Worm (Caenorhabditis elegans): Measurements from ENCODE around the gene dct-8.

dct-8 gene

ce11 chrIV:3894770-3895169 is at the start of gene dct-8:
TSS of gene dct-8 (plus strand) at chrIV:3895070.
- TF ChIP-seq ceh-18 (tag; optimal IDR thresholded peaks at IDR 0.05): no peak
- no peak for TF ChIP-seq hlh-30 (tag; optimal IDR thresholded peaks at IDR 0.05; ENCODE audit: insufficient read depth)
- no peak for TF ChIP-seq madf-2 (tag; optimal IDR thresholded peaks at IDR 0.05)
- no peak for TF ChIP-seq ceh-9 (tag; optimal IDR thresholded peaks at IDR 0.05)
- no peak for TF ChIP-seq C08G9.2 (tag; optimal IDR thresholded peaks at IDR 0.05)
- TF ChIP-seq ets-4 (tag; optimal IDR thresholded peaks at IDR 0.05): no peak
- no peak for TF ChIP-seq pag-3 (tag; optimal IDR thresholded peaks at IDR 0.05; ENCODE audit: borderline replicate concordance)
- no peak for TF ChIP-seq hlh-15 (tag; optimal IDR thresholded peaks at IDR 0.05)
- no peak for TF ChIP-seq nhr-11 (tag; optimal IDR thresholded peaks at IDR 0.05)

- TF ChIP-seq elt-4 (tag; optimal IDR thresholded peaks at IDR 0.05) (peak; percentile 12), tbx-2 (tag; optimal IDR thresholded peaks at IDR 0.05) (no peak), pha-2 (tag; optimal IDR thresholded peaks at IDR 0.05) (no peak), pha-4 (tag; optimal IDR thresholded peaks at IDR 0.05) (no peak), ceh-30 (tag; optimal IDR thresholded peaks at IDR 0.05) (no peak), odd-2 (tag; optimal IDR thresholded peaks at IDR 0.05) (no peak), ceh-34 (tag; optimal IDR thresholded peaks at IDR 0.05) (peak; percentile 1), unc-42 (tag; optimal IDR thresholded peaks at IDR 0.05) (peak; percentile 91)
These were observed 47.4 kb upstream of the dct-8 start for ce11 chrIV:3847489-3847888.

ce11 chrIV:3848985-3849384 is 45.9 kb upstream of the dct-8 start:
- no peak for TF ChIP-seq C08G9.2 (tag; optimal IDR thresholded peaks at IDR 0.05)
- no peak for TF ChIP-seq elt-4 (tag; optimal IDR thresholded peaks at IDR 0.05)
- no peak for TF ChIP-seq hlh-15 (tag; optimal IDR thresholded peaks at IDR 0.05)
- no peak for TF ChIP-seq ceh-45 (GFP tag; IDR thresholded peaks at IDR 0.05)
- TF ChIP-seq pag-3 (tag; optimal IDR thresholded peaks at IDR 0.05; ENCODE audit: borderline replicate concordance): no peak
- no peak for TF ChIP-seq madf-2 (tag; optimal IDR thresholded peaks at IDR 0.05)
- TF ChIP-seq hlh-8 (tag; optimal IDR thresholded peaks at IDR 0.05): no peak
- no peak for TF ChIP-seq F13H6.1 (tag; optimal IDR thresholded peaks at IDR 0.05)
- TF ChIP-seq fax-1 (tag; optimal IDR thresholded peaks at IDR 0.05): no peak
- TF ChIP-seq ceh-2 (tag; optimal IDR thresholded peaks at IDR 0.05): no peak
- TF ChIP-seq ama-1 (optimal IDR thresholded peaks at IDR 0.05): no peak
- TF ChIP-seq ceh-48 (tag; optimal IDR thresholded peaks at IDR 0.05): no peak
- no peak for TF ChIP-seq hlh-30 (tag; optimal IDR thresholded peaks at IDR 0.05; ENCODE audit: insufficient read depth)
- TF ChIP-seq lin-11 (tag; optimal IDR thresholded peaks at IDR 0.05): no peak
- TF ChIP-seq pqm-1 (tag; optimal IDR thresholded peaks at IDR 0.05): no peak

- TF ChIP-seq tbx-7 (tag; optimal IDR thresholded peaks at IDR 0.05) (no peak), pax-1 (tag; optimal IDR thresholded peaks at IDR 0.05) (no peak), pha-4 (tag; optimal IDR thresholded peaks at IDR 0.05) (no peak), ceh-14 (tag; optimal IDR thresholded peaks at IDR 0.05) (no peak), odd-2 (tag; optimal IDR thresholded peaks at IDR 0.05) (no peak), unc-86 (tag; optimal IDR thresholded peaks at IDR 0.05) (no peak), mec-3 (tag; optimal IDR thresholded peaks at IDR 0.05; ENCODE audit: borderline replicate concordance) (no peak), sdc-2 (tag; optimal IDR thresholded peaks at IDR 0.05) (no peak), tbx-2 (tag; optimal IDR thresholded peaks at IDR 0.05) (no peak), pros-1 (tag; optimal IDR thresholded peaks at IDR 0.05) (no peak), gmeb-2 (tag; optimal IDR thresholded peaks at IDR 0.05) (no peak), ceh-48 (tag; optimal IDR thresholded peaks at IDR 0.05) (no peak), ahr-1 (tag; optimal IDR thresholded peaks at IDR 0.05) (no peak), elt-2 (tag; optimal IDR thresholded peaks at IDR 0.05) (no peak), lim-6 (tag; optimal IDR thresholded peaks at IDR 0.05) (no peak), C38D4.7 (GFP tag; optimal IDR thresholded peaks at IDR 0.05) (no peak), ets-4 (tag; optimal IDR thresholded peaks at IDR 0.05) (no peak), hlh-6 (tag; optimal IDR thresholded peaks at IDR 0.05) (no peak)
These were observed 41.3 kb upstream of the dct-8 start for ce11 chrIV:3853557-3853956.
